Worm (Caenorhabditis elegans): ENCODE results near the gene F57A8.6.

ce11 chrV:10046503-10046902 is 27.2 kb downstream of the F57A8.6 start:
- TF ChIP-seq ets-4 (tag; optimal IDR thresholded peaks at IDR 0.05): no peak
- no peak for TF ChIP-seq pqm-1 (tag; optimal IDR thresholded peaks at IDR 0.05)
- no peak for TF ChIP-seq hlh-30 (tag; optimal IDR thresholded peaks at IDR 0.05; ENCODE audit: insufficient read depth)
- no peak for TF ChIP-seq ceh-19 (GFP tag; optimal IDR thresholded peaks at IDR 0.05)
- no peak for TF ChIP-seq fax-1 (tag; optimal IDR thresholded peaks at IDR 0.05)
- no peak for TF ChIP-seq odd-2 (tag; optimal IDR thresholded peaks at IDR 0.05)
- TF ChIP-seq fkh-10 (GFP tag; optimal IDR thresholded peaks at IDR 0.05): no peak
- TF ChIP-seq pha-2 (tag; optimal IDR thresholded peaks at IDR 0.05): no peak
- no peak for TF ChIP-seq sox-2 (GFP tag; IDR thresholded peaks at IDR 0.05)
- no peak for TF ChIP-seq sdc-2 (tag; optimal IDR thresholded peaks at IDR 0.05)

Measured in whole organism, late embryonic.